Fruit fly (Drosophila melanogaster) S2 (cell line): ENCODE results near the gene CG13901.

Source experiments
- CG8478 ChIP-seq: fragments of >200 bp; optimal IDR thresholded peaks from 2 replicates; lab custom pipeline; 2018
- CTCF ChIP-seq, 2 experiments: fragments of >200 bp; optimal IDR thresholded peaks; 2 replicates each; lab custom pipeline; 2018

dm6 chr3L:809538-809805, 28.1 kb downstream of the CG13901 start:
- TF ChIP-seq CG8478 (lab: Kevin White, UChicago) = no peak
- no peak for TF ChIP-seq CTCF (optimal IDR thresholded peaks at IDR 0.05; lab: Kevin White, UChicago)
